Worm (Caenorhabditis elegans) whole organism, young adult: ENCODE measurements around the gene R160.14.

ENCODE experiments used
- B0035.1 ChIP-seq: sonication (generic microtip); optimal IDR thresholded peaks from 2 replicates; lab custom pipeline; 2016; ENCODE audit warnings: missing genetic modification characterization, mild to moderate bottlenecking, missing compliant biosample characterization, missing genotype, missing genetic modification reagents
- B0261.1 ChIP-seq: sonication (generic microtip); optimal IDR thresholded peaks from 2 replicates; lab custom pipeline; 2016; ENCODE audit warnings: mild to moderate bottlenecking, missing genetic modification characterization, moderate library complexity, missing compliant biosample characterization
- C06A6.2 ChIP-seq: fragments of 200-800 bp; sonication (Bioruptor generic); conservative IDR thresholded peaks from 2 replicates; pipeline ENCODE4 v1.3.6; 2022; ENCODE audit warnings: missing genetic modification characterization, missing compliant biosample characterization
- C17E4.6 ChIP-seq: fragments of 200-800 bp; sonication (Bioruptor generic); IDR thresholded peaks from 2 replicates; pipeline ENCODE4 v1.3.6; 2022; ENCODE audit warnings: missing genetic modification reagents, missing genetic modification characterization, missing compliant biosample characterization
- F33H1.4 ChIP-seq: fragments of 200-800 bp; sonication (Bioruptor generic); IDR thresholded peaks from 2 replicates; pipeline ENCODE4 v1.3.6; 2022; ENCODE audit warnings: missing genetic modification reagents, missing genetic modification characterization, missing compliant biosample characterization
- K11D2.4 ChIP-seq: fragments of 200-800 bp; sonication (Bioruptor generic); IDR thresholded peaks from 2 replicates; pipeline ENCODE4 v1.3.6; 2022; ENCODE audit warnings: missing genetic modification reagents, missing genetic modification characterization, missing compliant biosample characterization
- T26A5.8 ChIP-seq: sonication (generic microtip); optimal IDR thresholded peaks from 2 replicates; lab custom pipeline; 2016; ENCODE audit warnings: missing genetic modification characterization, missing compliant biosample characterization
- Y79H2A.3 ChIP-seq: fragments of 200-800 bp; sonication (Bioruptor generic); conservative IDR thresholded peaks from 2 replicates; pipeline ENCODE4 v1.3.6; 2022; ENCODE audit warnings: missing genetic modification reagents, missing genetic modification characterization, missing compliant biosample characterization
- ZK185.1 ChIP-seq: sonication (generic microtip); optimal IDR thresholded peaks from 2 replicates; lab custom pipeline; 2016; ENCODE audit warnings: mild to moderate bottlenecking, missing genetic modification characterization, missing compliant biosample characterization; ENCODE audit not compliant: poor library complexity, severe bottlenecking
- attf-5 ChIP-seq: fragments of 200-800 bp; sonication (Bioruptor generic); optimal IDR thresholded peaks from 2 replicates; lab custom pipeline; 2018; ENCODE audit warnings: mild to moderate bottlenecking, missing genetic modification characterization, missing compliant biosample characterization
- attf-6 ChIP-seq: fragments of 200-800 bp; sonication (Bioruptor generic); IDR thresholded peaks from 2 replicates; pipeline ENCODE4 v1.3.6; 2022; ENCODE audit warnings: missing genetic modification reagents, missing genetic modification characterization, missing compliant biosample characterization
- bed-1 ChIP-seq: fragments of 200-800 bp; sonication (Bioruptor generic); IDR thresholded peaks from 2 replicates; pipeline ENCODE4 v1.3.6; 2022; ENCODE audit warnings: missing genetic modification reagents, missing genetic modification characterization, missing compliant biosample characterization
- ceh-40 ChIP-seq: fragments of 200-800 bp; sonication (Bioruptor generic); IDR thresholded peaks from 2 replicates; pipeline ENCODE4 v1.3.6; 2022; ENCODE audit warnings: missing genetic modification characterization, missing compliant biosample characterization
- ceh-79 ChIP-seq: sonication (generic microtip); optimal IDR thresholded peaks from 2 replicates; lab custom pipeline; 2017; ENCODE audit warnings: mild to moderate bottlenecking, missing genetic modification characterization, missing compliant biosample characterization
- chd-7 ChIP-seq: sonication (generic microtip); optimal IDR thresholded peaks from 2 replicates; lab custom pipeline; 2016; ENCODE audit warnings: mild to moderate bottlenecking, missing genetic modification characterization, moderate library complexity, missing compliant biosample characterization
- die-1 ChIP-seq: sonication (generic microtip); optimal IDR thresholded peaks from 2 replicates; lab custom pipeline; 2016; ENCODE audit warnings: missing genotype, mild to moderate bottlenecking, missing genetic modification characterization, missing compliant biosample characterization
- dox-1 ChIP-seq: fragments of 200-800 bp; sonication (Bioruptor generic); IDR thresholded peaks from 2 replicates; pipeline ENCODE4 v1.3.6; 2022; ENCODE audit warnings: missing genetic modification reagents, missing genetic modification characterization, missing compliant biosample characterization
- efl-1 ChIP-seq: fragments of 150-350 bp; optimal IDR thresholded peaks from 2 replicates; lab custom pipeline; 2014; ENCODE audit warnings: missing biosample characterization, missing genetic modification reagents, missing genetic modification characterization
- egl-18 ChIP-seq: fragments of 200-800 bp; sonication (Bioruptor generic); IDR thresholded peaks from 2 replicates; pipeline ENCODE4 v1.3.6; 2022; ENCODE audit warnings: missing genetic modification reagents, missing genetic modification characterization, missing compliant biosample characterization
- him-1 ChIP-seq: sonication (generic microtip); optimal IDR thresholded peaks from 2 replicates; lab custom pipeline; 2016; ENCODE audit warnings: missing genotype, missing genetic modification reagents, missing genetic modification characterization, missing compliant biosample characterization
- lag-1 ChIP-seq: fragments of 200-800 bp; sonication (Bioruptor generic); IDR thresholded peaks from 2 replicates; pipeline ENCODE4 v1.3.6; 2022; ENCODE audit warnings: missing genetic modification reagents, missing genetic modification characterization, missing compliant biosample characterization
- let-607 ChIP-seq, 2 experiments: fragments of 200-800 bp in 1 of 2; sonication (Bioruptor generic) in 1 of 2; sonication (generic microtip) in 1 of 2; optimal IDR thresholded peaks; 2 replicates each; lab custom pipeline; 2016 to 2018; ENCODE audit warnings: mild to moderate bottlenecking in 2 of 2, missing compliant biosample characterization in 2 of 2, missing genetic modification characterization in 2 of 2, moderate library complexity in 2 of 2, missing genotype in 1 of 2
- lin-26 ChIP-seq: fragments of 200-800 bp; sonication (Bioruptor generic); IDR thresholded peaks from 2 replicates; pipeline ENCODE4 v1.3.6; 2022; ENCODE audit warnings: missing genetic modification reagents, missing genetic modification characterization, missing compliant biosample characterization
- madf-3 ChIP-seq: fragments of 200-800 bp; sonication (Bioruptor generic); IDR thresholded peaks from 2 replicates; pipeline ENCODE4 v1.3.6; 2022; ENCODE audit warnings: missing genetic modification reagents, missing genetic modification characterization, missing compliant biosample characterization
- mcd-1 ChIP-seq: fragments of 200-800 bp; sonication (Bioruptor generic); IDR thresholded peaks from 2 replicates; pipeline ENCODE4 v1.3.6; 2022; ENCODE audit warnings: missing genetic modification reagents, missing genetic modification characterization, missing compliant biosample characterization
- mel-28 ChIP-seq: sonication (generic microtip); optimal IDR thresholded peaks from 2 replicates; lab custom pipeline; 2016; ENCODE audit warnings: borderline replicate concordance, mild to moderate bottlenecking, missing genetic modification characterization, missing compliant biosample characterization
- mxl-1 ChIP-seq: sonication (generic microtip); optimal IDR thresholded peaks from 2 replicates; lab custom pipeline; 2016; ENCODE audit warnings: missing genetic modification characterization, missing compliant biosample characterization
- nhr-120 ChIP-seq: fragments of 200-800 bp; sonication (Bioruptor generic); IDR thresholded peaks from 2 replicates; pipeline ENCODE4 v1.3.6; 2022; ENCODE audit warnings: missing genetic modification characterization, missing compliant biosample characterization
- nhr-80 ChIP-seq: sonication (generic microtip); optimal IDR thresholded peaks from 2 replicates; lab custom pipeline; 2016; ENCODE audit warnings: missing genetic modification characterization, missing compliant biosample characterization
- repo-1 ChIP-seq: sonication (generic microtip); optimal IDR thresholded peaks from 2 replicates; lab custom pipeline; 2017; ENCODE audit warnings: mild to moderate bottlenecking, missing genetic modification characterization, missing compliant biosample characterization
- rpc-1 ChIP-seq, 2 experiments: fragments of 150-350 bp in 1 of 2; sonication (generic microtip) in 1 of 2; optimal IDR thresholded peaks; 2 replicates each; lab custom pipeline; 2014 to 2018; ENCODE audit warnings: missing biosample characterization in 1 of 2, missing genetic modification characterization in 1 of 2, missing genetic modification reagents in 1 of 2, missing genotype in 1 of 2
- snpc-1.1 ChIP-seq: sonication (generic microtip); optimal IDR thresholded peaks from 2 replicates; lab custom pipeline; 2017; ENCODE audit warnings: missing genetic modification characterization, mild to moderate bottlenecking, missing compliant biosample characterization, antibody characterized with exemption, moderate library complexity, missing genotype, missing genetic modification reagents; ENCODE audit not compliant: insufficient read depth
- snpc-1.3 ChIP-seq: sonication (generic microtip); optimal IDR thresholded peaks from 2 replicates; lab custom pipeline; 2017; ENCODE audit warnings: missing genetic modification characterization, mild to moderate bottlenecking, missing compliant biosample characterization, antibody characterized with exemption, moderate library complexity, missing genotype, missing genetic modification reagents; ENCODE audit not compliant: insufficient read depth
- snpc-4 ChIP-seq, 5 experiments: fragments of 150-350 bp in 1 of 5; sonication (generic microtip) in 4 of 5; optimal IDR thresholded peaks; 2 replicates each; lab custom pipeline; 2014 to 2018; ENCODE audit warnings: missing genetic modification characterization in 5 of 5, missing biosample characterization in 3 of 5, antibody characterized with exemption in 2 of 5, mild to moderate bottlenecking in 2 of 5, missing compliant biosample characterization in 2 of 5, missing genotype in 2 of 5, moderate library complexity in 2 of 5, missing genetic modification reagents in 1 of 5
- somi-1 ChIP-seq: fragments of 200-800 bp; sonication (Bioruptor generic); optimal IDR thresholded peaks from 2 replicates; lab custom pipeline; 2018; ENCODE audit warnings: mild to moderate bottlenecking, missing genetic modification characterization, missing compliant biosample characterization
- sptf-2 ChIP-seq: fragments of 200-800 bp; sonication (Bioruptor generic); optimal IDR thresholded peaks from 2 replicates; lab custom pipeline; 2018; ENCODE audit warnings: mild to moderate bottlenecking, missing genetic modification characterization, missing compliant biosample characterization
- tbx-9 ChIP-seq: sonication (generic microtip); optimal IDR thresholded peaks from 2 replicates; lab custom pipeline; 2016; ENCODE audit warnings: borderline replicate concordance, missing genetic modification characterization, inconsistent platforms, missing compliant biosample characterization
- unc-62 ChIP-seq: fragments of 150-350 bp; optimal IDR thresholded peaks from 2 replicates; lab custom pipeline; 2014; ENCODE audit warnings: missing biosample characterization, missing genetic modification reagents, missing genetic modification characterization
- ztf-25 ChIP-seq: fragments of 200-800 bp; sonication (Bioruptor generic); IDR thresholded peaks from 2 replicates; pipeline ENCODE4 v1.3.6; 2022; ENCODE audit warnings: missing genetic modification reagents, missing genetic modification characterization, missing compliant biosample characterization
- ztf-3 ChIP-seq: fragments of 200-800 bp; sonication (Bioruptor generic); optimal IDR thresholded peaks from 2 replicates; lab custom pipeline; 2018; ENCODE audit warnings: mild to moderate bottlenecking, missing genetic modification characterization, missing compliant biosample characterization

R160.14 gene

ce11 chrX:4359030-4359429 lies 12.9 kb downstream of the R160.14 start:
- TF ChIP-seq mel-28 (tag; lab: Kevin White, UChicago) (no peak), unc-62 (GFP tag; lab: Kevin White, UChicago) (peak; percentile 8), T26A5.8 (tag; lab: Kevin White, UChicago) (no peak), let-607 (tag; optimal IDR thresholded peaks at IDR 0.05; lab: Kevin White, UChicago) (no peak), snpc-1.3 (tag; lab: Kevin White, UChicago) (no peak), Y79H2A.3 (no peak), nhr-80 (tag; lab: Kevin White, UChicago) (peak; percentile 58)

ce11 chrX:4357467-4357866 lies 14.4 kb downstream of the R160.14 start, which contains the start of gene F14H12.6:
Gene F14H12.6, minus strand, starts transcription at chrX:4357567.
- TF ChIP-seq snpc-4 (GFP tag; optimal IDR thresholded peaks at IDR 0.05; lab: Kevin White, UChicago) (no peak), snpc-4 (tag; optimal IDR thresholded peaks at IDR 0.05; lab: Kevin White, UChicago) (no peak), C06A6.2 (GFP tag; lab: Robert Waterston, UW) (no peak), mcd-1 (GFP tag; lab: Robert Waterston, UW) (no peak), rpc-1 (optimal IDR thresholded peaks at IDR 0.05; lab: Kevin White, UChicago) (no peak), rpc-1 (tag; optimal IDR thresholded peaks at IDR 0.05; lab: Kevin White, UChicago) (no peak), F33H1.4 (GFP tag; lab: Robert Waterston, UW) (no peak), egl-18 (GFP tag; lab: Robert Waterston, UW) (no peak), bed-1 (GFP tag; lab: Robert Waterston, UW) (no peak), B0261.1 (no peak), lin-26 (GFP tag; lab: Robert Waterston, UW) (no peak)
- TF ChIP-seq, all 124 proteins: peak for 0

- no peak for TF ChIP-seq snpc-1.1
- TF ChIP-seq unc-62 (GFP tag; lab: Kevin White, UChicago): no peak
- TF ChIP-seq attf-6 (GFP tag; lab: Robert Waterston, UW): no peak
- no peak for TF ChIP-seq lag-1 (GFP tag; lab: Robert Waterston, UW)
Measured at ce11 chrX:4353318-4353717, 18.6 kb downstream of the R160.14 start, which contains the start of gene col-165. Gene col-165, plus strand, starts transcription at chrX:4353618.

- TF ChIP-seq sptf-2 (GFP tag; lab: Kevin White, UChicago) (no peak), tbx-9 (tag; lab: Kevin White, UChicago) (no peak), somi-1 (no peak), C17E4.6 (GFP tag; lab: Robert Waterston, UW) (no peak), ceh-40 (GFP tag; lab: Robert Waterston, UW) (no peak), him-1 (no peak), madf-3 (GFP tag; lab: Robert Waterston, UW) (no peak)
- TF ChIP-seq, all 124 proteins: peak for 0
Measured at ce11 chrX:4350198-4350597, 21.7 kb downstream of the R160.14 start, which contains the start of gene F14H12.2. Gene F14H12.2, plus strand, starts transcription at chrX:4350498.

ce11 chrX:4343915-4344314 lies 28.0 kb downstream of the R160.14 start, which contains the start of gene F14H12.3:
Gene F14H12.3, plus strand, starts transcription at chrX:4344215.
- TF ChIP-seq ztf-25 (GFP tag; lab: Robert Waterston, UW): no peak
- no peak for TF ChIP-seq ztf-3 (GFP tag; lab: Kevin White, UChicago)
- no peak for TF ChIP-seq B0035.1 (tag; lab: Kevin White, UChicago)
- no peak for TF ChIP-seq die-1 (tag; lab: Kevin White, UChicago)
- TF ChIP-seq tbx-9 (tag; lab: Kevin White, UChicago): no peak
- TF ChIP-seq mxl-1 (tag; lab: Kevin White, UChicago): no peak
- TF ChIP-seq Y79H2A.3: no peak
- TF ChIP-seq lag-1 (GFP tag; lab: Robert Waterston, UW): no peak
- TF ChIP-seq efl-1 (GFP tag; lab: Kevin White, UChicago): no peak
- TF ChIP-seq chd-7 (tag; lab: Kevin White, UChicago): no peak
- TF ChIP-seq K11D2.4 (GFP tag; lab: Robert Waterston, UW): no peak
- no peak for TF ChIP-seq nhr-120 (GFP tag; lab: Robert Waterston, UW)
- no peak for TF ChIP-seq attf-5 (GFP tag; lab: Kevin White, UChicago)
- TF ChIP-seq ZK185.1 (tag; lab: Kevin White, UChicago): no peak
- TF ChIP-seq dox-1: no peak
- TF ChIP-seq ceh-79 (tag; lab: Kevin White, UChicago): no peak
- no peak for TF ChIP-seq repo-1
- TF ChIP-seq B0261.1: no peak
